Worm (Caenorhabditis elegans) whole organism, late embryonic: ENCODE measurements around the gene T11B7.2.

Experiments
- C08G9.2 ChIP-seq: sonication (generic microtip); optimal IDR thresholded peaks from 2 replicates; lab custom pipeline; 2016; ENCODE audit warnings: mild to moderate bottlenecking, missing genetic modification characterization, moderate library complexity, missing compliant biosample characterization
- K09A11.1 ChIP-seq: sonication (generic microtip); optimal IDR thresholded peaks from 2 replicates; lab custom pipeline; 2017; ENCODE audit warnings: antibody characterized with exemption, mild to moderate bottlenecking, missing genetic modification characterization, missing compliant biosample characterization; ENCODE audit not compliant: insufficient read depth
- T23F11.4 ChIP-seq: fragments of 200-800 bp; sonication (Bioruptor generic); optimal IDR thresholded peaks from 2 replicates; lab custom pipeline; 2018; ENCODE audit warnings: mild to moderate bottlenecking, missing genetic modification characterization, missing compliant biosample characterization
- Y22D7AL.16 ChIP-seq: sonication (generic microtip); optimal IDR thresholded peaks from 2 replicates; lab custom pipeline; 2016; ENCODE audit warnings: missing genetic modification characterization, missing compliant biosample characterization
- ahr-1 ChIP-seq: sonication (generic microtip); optimal IDR thresholded peaks from 2 replicates; lab custom pipeline; 2016; ENCODE audit warnings: missing genetic modification characterization, missing compliant biosample characterization
- ceh-19 ChIP-seq: fragments of 200-800 bp; sonication (Bioruptor generic); optimal IDR thresholded peaks from 2 replicates; lab custom pipeline; 2018; ENCODE audit warnings: mild to moderate bottlenecking, missing genetic modification characterization, missing compliant biosample characterization
- ceh-30 ChIP-seq: fragments of 150-350 bp; optimal IDR thresholded peaks from 2 replicates; lab custom pipeline; 2014; ENCODE audit warnings: missing biosample characterization, missing genetic modification characterization
- ceh-48 ChIP-seq: sonication (generic microtip); optimal IDR thresholded peaks from 2 replicates; lab custom pipeline; 2016; ENCODE audit warnings: missing genetic modification characterization, inconsistent platforms, missing compliant biosample characterization
- che-1 ChIP-seq: sonication (generic microtip); optimal IDR thresholded peaks from 2 replicates; lab custom pipeline; 2016; ENCODE audit warnings: mild to moderate bottlenecking, missing genetic modification characterization, missing compliant biosample characterization
- dmd-4 ChIP-seq: sonication (generic microtip); optimal IDR thresholded peaks from 2 replicates; lab custom pipeline; 2016; ENCODE audit warnings: borderline replicate concordance, missing genetic modification characterization, missing compliant biosample characterization
- dve-1 ChIP-seq: sonication (generic microtip); optimal IDR thresholded peaks from 2 replicates; lab custom pipeline; 2017; ENCODE audit warnings: antibody characterized with exemption, mild to moderate bottlenecking, missing genetic modification characterization, missing compliant biosample characterization
- elt-2 ChIP-seq: sonication (generic microtip); optimal IDR thresholded peaks from 2 replicates; lab custom pipeline; 2016; ENCODE audit warnings: missing genetic modification reagents, missing genetic modification characterization, missing compliant biosample characterization
- elt-4 ChIP-seq: sonication (generic microtip); optimal IDR thresholded peaks from 2 replicates; lab custom pipeline; 2016; ENCODE audit warnings: missing genetic modification characterization, missing compliant biosample characterization
- ets-4 ChIP-seq: sonication (generic microtip); optimal IDR thresholded peaks from 2 replicates; lab custom pipeline; 2016; ENCODE audit warnings: missing genetic modification characterization, missing compliant biosample characterization
- fax-1 ChIP-seq: sonication (generic microtip); optimal IDR thresholded peaks from 2 replicates; lab custom pipeline; 2016; ENCODE audit warnings: missing genotype, missing genetic modification characterization, missing compliant biosample characterization
- fkh-10 ChIP-seq: fragments of 150-350 bp; optimal IDR thresholded peaks from 2 replicates; lab custom pipeline; 2014; ENCODE audit warnings: missing biosample characterization, missing genetic modification reagents, missing genetic modification characterization
- fkh-6 ChIP-seq: sonication (generic microtip); optimal IDR thresholded peaks from 2 replicates; lab custom pipeline; 2016; ENCODE audit warnings: missing genetic modification characterization, missing compliant biosample characterization
- hlh-15 ChIP-seq: sonication (generic microtip); optimal IDR thresholded peaks from 2 replicates; lab custom pipeline; 2016; ENCODE audit warnings: missing genetic modification characterization, missing compliant biosample characterization
- hlh-30 ChIP-seq: sonication (generic microtip); optimal IDR thresholded peaks from 2 replicates; lab custom pipeline; 2017; ENCODE audit warnings: antibody characterized with exemption, missing genetic modification characterization, missing compliant biosample characterization; ENCODE audit not compliant: insufficient read depth
- madf-2 ChIP-seq: sonication (generic microtip); optimal IDR thresholded peaks from 2 replicates; lab custom pipeline; 2017; ENCODE audit warnings: missing genetic modification characterization, missing compliant biosample characterization
- mec-3 ChIP-seq: sonication (generic microtip); optimal IDR thresholded peaks from 2 replicates; lab custom pipeline; 2016; ENCODE audit warnings: borderline replicate concordance, missing genetic modification characterization, missing compliant biosample characterization
- nhr-11 ChIP-seq: fragments of 150-350 bp; optimal IDR thresholded peaks from 2 replicates; lab custom pipeline; 2014; ENCODE audit warnings: missing biosample characterization, missing genetic modification characterization
- npax-4 ChIP-seq: sonication (generic microtip); optimal IDR thresholded peaks from 2 replicates; lab custom pipeline; 2016; ENCODE audit warnings: missing genetic modification characterization, missing compliant biosample characterization
- odd-2 ChIP-seq: sonication (generic microtip); optimal IDR thresholded peaks from 2 replicates; lab custom pipeline; 2017; ENCODE audit warnings: antibody characterized with exemption, mild to moderate bottlenecking, missing genetic modification characterization, missing compliant biosample characterization
- pat-9 ChIP-seq: fragments of 200-800 bp; sonication (Bioruptor generic); optimal IDR thresholded peaks from 2 replicates; lab custom pipeline; 2018; ENCODE audit warnings: mild to moderate bottlenecking, missing genetic modification characterization, moderate library complexity, missing compliant biosample characterization
- pax-1 ChIP-seq: fragments of 150-350 bp; optimal IDR thresholded peaks from 2 replicates; lab custom pipeline; 2014; ENCODE audit warnings: missing biosample characterization, missing genetic modification characterization
- pha-4 ChIP-seq: fragments of 150-350 bp; optimal IDR thresholded peaks from 2 replicates; lab custom pipeline; 2018; ENCODE audit warnings: missing biosample characterization, missing genetic modification reagents, missing genetic modification characterization
- pqm-1 ChIP-seq: sonication (generic microtip); optimal IDR thresholded peaks from 2 replicates; lab custom pipeline; 2016; ENCODE audit warnings: missing genetic modification characterization, missing compliant biosample characterization
- pros-1 ChIP-seq: fragments of 150-350 bp; optimal IDR thresholded peaks from 2 replicates; lab custom pipeline; 2014; ENCODE audit warnings: missing biosample characterization, missing genetic modification reagents, missing genetic modification characterization
- sdc-2 ChIP-seq: sonication (generic microtip); optimal IDR thresholded peaks from 2 replicates; lab custom pipeline; 2016; ENCODE audit warnings: missing genotype, missing genetic modification characterization, missing compliant biosample characterization
- tbx-2 ChIP-seq: sonication (generic microtip); optimal IDR thresholded peaks from 2 replicates; lab custom pipeline; 2016; ENCODE audit warnings: missing genetic modification characterization, missing compliant biosample characterization
- tbx-7 ChIP-seq: sonication (generic microtip); optimal IDR thresholded peaks from 2 replicates; lab custom pipeline; 2016; ENCODE audit warnings: missing genotype, missing genetic modification characterization, missing compliant biosample characterization
- ttx-3 ChIP-seq: sonication (generic microtip); optimal IDR thresholded peaks from 2 replicates; lab custom pipeline; 2016; ENCODE audit warnings: missing genetic modification reagents, missing genetic modification characterization, missing compliant biosample characterization
- unc-3 ChIP-seq, 2 experiments: fragments of 200-800 bp in 1 of 2; sonication (Bioruptor generic) in 1 of 2; sonication (generic microtip) in 1 of 2; conservative IDR thresholded peaks in 1 of 2; optimal IDR thresholded peaks in 1 of 2; 2 replicates each; pipeline versions ENCODE4 v1.3.6 to Lab custom; 2016 to 2022; ENCODE audit warnings: missing compliant biosample characterization in 2 of 2, missing genetic modification characterization in 2 of 2, missing genetic modification reagents in 1 of 2
- unc-42 ChIP-seq: sonication (generic microtip); optimal IDR thresholded peaks from 2 replicates; lab custom pipeline; 2016; ENCODE audit warnings: missing genotype, missing genetic modification characterization, missing compliant biosample characterization
- unc-55 ChIP-seq: sonication (generic microtip); optimal IDR thresholded peaks from 2 replicates; lab custom pipeline; 2017; ENCODE audit warnings: missing biosample characterization, missing genetic modification reagents, missing genetic modification characterization
- ztf-16 ChIP-seq: sonication (generic microtip); optimal IDR thresholded peaks from 2 replicates; lab custom pipeline; 2017; ENCODE audit warnings: missing genetic modification characterization, missing compliant biosample characterization

T11B7.2 gene

DNA sequence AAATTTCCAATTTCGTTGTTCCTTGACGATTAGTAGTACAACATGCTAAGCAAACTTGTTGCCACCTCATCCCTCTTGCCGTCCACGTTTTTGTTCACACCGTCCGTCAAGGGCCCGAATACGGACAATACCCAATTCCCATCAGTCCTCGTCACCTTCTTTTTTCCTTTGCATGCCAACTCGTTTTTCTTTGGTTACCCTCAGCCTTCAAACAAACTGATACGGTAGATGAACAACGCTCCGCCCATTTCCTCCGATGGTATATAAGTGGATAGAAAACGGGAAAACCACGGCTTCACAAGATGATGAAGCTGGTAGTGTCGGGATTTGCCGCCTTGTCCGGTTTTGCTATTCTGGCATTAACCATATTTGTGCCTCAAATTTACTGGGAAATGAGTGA, 3.6 kb upstream of the T11B7.2 start, which contains the start of gene col-118:
col-118 (plus strand) TSS at position 301 of the 400 bp plus-strand sequence.
- no peak for TF ChIP-seq odd-2
- TF ChIP-seq ttx-3 (tag; lab: Kevin White, UChicago) = no peak
- TF ChIP-seq pros-1 (tag; lab: Kevin White, UChicago) = no peak
- no peak for TF ChIP-seq ets-4 (tag; lab: Kevin White, UChicago)
- no peak for TF ChIP-seq pat-9 (tag; lab: Kevin White, UChicago)

DNA sequence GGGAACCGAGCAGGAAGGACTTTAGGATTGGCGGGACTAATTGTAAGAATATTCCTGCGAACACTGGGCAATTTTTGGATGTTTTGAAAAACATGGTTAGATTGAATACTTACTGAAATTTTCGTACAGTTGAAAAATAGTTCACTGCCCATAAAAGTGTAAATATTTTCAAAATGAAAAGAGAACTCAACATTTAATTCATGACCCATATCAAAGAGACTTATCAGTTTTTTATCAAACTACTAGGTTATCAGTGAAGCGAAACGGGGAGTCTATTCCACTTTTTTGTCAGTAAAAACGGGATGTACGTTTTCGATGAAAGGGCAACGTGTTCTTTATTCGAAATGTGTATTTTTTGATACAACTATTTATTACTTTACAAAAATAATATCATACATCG, 1.6 kb upstream of the T11B7.2 start:
- TF ChIP-seq elt-2 (peak; percentile 59), dve-1 (no peak), ttx-3 (tag; lab: Kevin White, UChicago) (no peak)
- TF ChIP-seq, all 69 proteins: peak for 1

DNA sequence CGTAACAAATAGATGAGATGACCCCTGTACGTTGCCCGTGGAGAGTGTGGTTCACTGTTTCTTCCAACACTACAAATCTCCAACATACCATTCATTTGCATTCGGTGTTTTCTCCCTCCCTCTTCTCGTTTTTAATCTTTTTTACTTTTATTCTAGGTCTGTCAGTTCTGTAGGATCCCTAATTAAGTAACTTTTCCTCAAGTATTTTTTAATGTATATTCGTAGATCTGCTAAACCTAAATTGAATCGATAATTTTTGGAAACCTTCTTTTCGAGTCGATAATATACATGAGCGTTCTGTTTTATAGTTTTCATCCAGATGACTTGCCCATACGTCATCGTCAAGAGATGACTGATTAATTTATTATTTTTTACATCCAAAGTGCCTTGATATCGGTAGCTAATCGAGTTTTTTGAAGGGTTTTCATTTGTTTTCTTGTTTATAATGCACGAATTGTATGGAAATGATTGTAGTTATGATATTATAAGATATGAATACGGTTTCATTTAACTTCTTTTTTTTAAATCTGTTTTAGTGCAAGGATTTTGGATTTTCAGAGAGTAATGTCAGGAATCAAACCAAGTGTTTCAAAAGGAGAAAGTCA, 4.1 kb downstream of the T11B7.2 start, which contains the start of the genes T28C6.11 and T11B7.1:
T28C6.11 (minus strand) TSS at position 101 of the 605 bp plus-strand sequence.
T11B7.1 (plus strand) TSS at position 555 of the 605 bp plus-strand sequence.
- no peak for TF ChIP-seq ceh-19 (GFP tag; lab: Kevin White, UChicago)
- TF ChIP-seq unc-55 (GFP tag; lab: Kevin White, UChicago) = no peak
- TF ChIP-seq T23F11.4 = no peak
- TF ChIP-seq madf-2 (tag; lab: Kevin White, UChicago) = no peak
- no peak for TF ChIP-seq Y22D7AL.16 (tag; lab: Kevin White, UChicago)
- no peak for TF ChIP-seq nhr-11 (tag; lab: Kevin White, UChicago)
- TF ChIP-seq pqm-1 (tag; lab: Kevin White, UChicago) = no peak
- no peak for TF ChIP-seq fkh-6 (tag; lab: Kevin White, UChicago)
- no peak for TF ChIP-seq fax-1 (tag; lab: Kevin White, UChicago)
- TF ChIP-seq hlh-15 (tag; lab: Kevin White, UChicago) = no peak

DNA sequence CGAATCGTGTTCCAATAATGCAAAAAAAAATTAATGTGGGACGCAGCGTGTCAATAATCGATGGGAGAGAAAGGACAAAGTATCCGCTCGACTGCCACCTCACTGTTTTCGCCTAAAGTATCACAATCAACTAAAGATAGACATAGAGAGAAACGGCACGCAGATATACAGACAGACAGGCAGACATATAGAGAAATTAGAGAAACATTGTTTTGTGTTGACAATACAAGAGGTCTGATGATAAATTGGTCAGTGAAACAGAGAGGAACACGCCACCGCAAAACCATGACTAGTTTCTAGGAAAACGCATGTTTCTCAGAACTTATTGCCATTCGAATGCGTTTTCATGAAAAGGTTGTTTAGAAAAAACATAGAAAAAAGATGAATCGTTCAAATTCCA, 13.8 kb downstream of the T11B7.2 start, which contains the start of gene T28C6.8:
T28C6.8 (minus strand) TSS at position 137 of the 400 bp plus-strand sequence.
- no peak for TF ChIP-seq Y22D7AL.16 (tag; lab: Kevin White, UChicago)
- no peak for TF ChIP-seq pros-1 (tag; lab: Kevin White, UChicago)
- TF ChIP-seq C08G9.2 (tag; lab: Kevin White, UChicago) = no peak
- TF ChIP-seq mec-3 (tag; lab: Kevin White, UChicago) = no peak
- no peak for TF ChIP-seq dmd-4 (tag; lab: Kevin White, UChicago)
- TF ChIP-seq fkh-6 (tag; lab: Kevin White, UChicago) = no peak
- TF ChIP-seq dve-1 = peak; percentile 5
- TF ChIP-seq ztf-16 (tag; lab: Kevin White, UChicago) = no peak
- TF ChIP-seq, all 69 proteins: peak for 1

DNA sequence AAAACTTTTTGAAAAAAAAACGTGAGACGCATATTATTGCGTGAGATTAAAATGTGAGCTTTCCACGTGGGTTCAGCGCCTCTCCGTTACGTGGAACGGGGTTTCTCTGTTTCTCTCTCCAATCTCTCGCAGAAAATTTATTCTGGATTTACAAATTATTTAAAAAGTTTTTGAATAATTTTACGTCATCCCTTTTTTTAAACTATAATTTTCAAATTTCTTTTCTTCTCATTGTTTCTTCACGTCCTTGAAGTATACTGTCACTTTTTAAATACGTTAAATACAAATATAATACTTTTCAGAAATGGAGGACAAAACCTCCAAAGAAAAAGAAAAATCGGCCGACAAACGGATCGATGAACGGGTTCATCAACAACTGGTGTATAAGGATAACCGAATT, 16.9 kb downstream of the T11B7.2 start, which contains the start of gene T28C6.7:
T28C6.7 (plus strand) TSS at position 301 of the 400 bp plus-strand sequence.
- no peak for TF ChIP-seq elt-2
- no peak for TF ChIP-seq ceh-48 (tag; lab: Kevin White, UChicago)
- TF ChIP-seq tbx-2 = no peak
- no peak for TF ChIP-seq ahr-1 (tag; lab: Kevin White, UChicago)
- no peak for TF ChIP-seq ceh-30 (tag; lab: Kevin White, UChicago)
- no peak for TF ChIP-seq sdc-2 (tag; lab: Kevin White, UChicago)
- no peak for TF ChIP-seq Y22D7AL.16 (tag; lab: Kevin White, UChicago)
- TF ChIP-seq unc-3 (GFP tag; conservative IDR thresholded peaks at IDR 0.05; lab: Robert Waterston, UW) = no peak
- TF ChIP-seq unc-3 (tag; optimal IDR thresholded peaks at IDR 0.05; lab: Kevin White, UChicago) = no peak
- TF ChIP-seq tbx-7 (tag; lab: Kevin White, UChicago) = no peak
- TF ChIP-seq unc-42 (tag; lab: Kevin White, UChicago) = no peak
- no peak for TF ChIP-seq elt-4 (tag; lab: Kevin White, UChicago)
- TF ChIP-seq pha-4 (tag; lab: Kevin White, UChicago) = no peak
- no peak for TF ChIP-seq npax-4
- TF ChIP-seq hlh-30 (tag; lab: Kevin White, UChicago) = no peak
- TF ChIP-seq che-1 (tag; lab: Kevin White, UChicago) = no peak
- TF ChIP-seq fkh-10 = no peak
- no peak for TF ChIP-seq pax-1 (tag; lab: Kevin White, UChicago)
- no peak for TF ChIP-seq K09A11.1 (tag; lab: Kevin White, UChicago)
